Worm (Caenorhabditis elegans): ENCODE results near the gene Y116A8C.38.
A peak's percentile ranks its signal among the peaks of the same experiment; 100 is the strongest.

Gene Y116A8C.38

ce11 chrIV:17131035-17131595 lies at the start of gene Y116A8C.38, which contains the start of gene Y116A8C.37:
Gene Y116A8C.38, plus strand, starts transcription at chrIV:17131545.
Gene Y116A8C.37, minus strand, starts transcription at chrIV:17131135.
- no peak for TF ChIP-seq dao-5 (tag; optimal IDR thresholded peaks at IDR 0.05)
- TF ChIP-seq him-1 (tag; optimal IDR thresholded peaks at IDR 0.05): no peak
- no peak for TF ChIP-seq W03F9.2 (tag; optimal IDR thresholded peaks at IDR 0.05)

ce11 chrIV:17084317-17084716 lies 47.0 kb upstream of the Y116A8C.38 start:
- TF ChIP-seq dao-5 (tag; optimal IDR thresholded peaks at IDR 0.05): no peak
- no peak for TF ChIP-seq him-1 (tag; optimal IDR thresholded peaks at IDR 0.05)
- no peak for TF ChIP-seq W03F9.2 (tag; optimal IDR thresholded peaks at IDR 0.05)

ce11 chrIV:17084839-17085238 lies 46.5 kb upstream of the Y116A8C.38 start:
- TF ChIP-seq him-1 (tag; optimal IDR thresholded peaks at IDR 0.05) (no peak), W03F9.2 (tag; optimal IDR thresholded peaks at IDR 0.05) (no peak), dao-5 (tag; optimal IDR thresholded peaks at IDR 0.05) (no peak)

ce11 chrIV:17087384-17088099 lies 43.8 kb upstream of the Y116A8C.38 start, which contains the start of the genes snx-13 and snr-1:
Gene snx-13, minus strand, starts transcription at chrIV:17087438.
Gene snr-1, plus strand, starts transcription at chrIV:17088049.
- TF ChIP-seq him-1 (tag; optimal IDR thresholded peaks at IDR 0.05): peak; percentile 39
- TF ChIP-seq W03F9.2 (tag; optimal IDR thresholded peaks at IDR 0.05): peak; percentile 89
- TF ChIP-seq dao-5 (tag; optimal IDR thresholded peaks at IDR 0.05): peak; percentile 31

- no peak for TF ChIP-seq W03F9.2 (tag; optimal IDR thresholded peaks at IDR 0.05)
- TF ChIP-seq dao-5 (tag; optimal IDR thresholded peaks at IDR 0.05): no peak
- no peak for TF ChIP-seq him-1 (tag; optimal IDR thresholded peaks at IDR 0.05)
These were observed 42.5 kb upstream of the Y116A8C.38 start, which contains the start of gene Y116A8C.43 for ce11 chrIV:17088849-17089248. Gene Y116A8C.43, plus strand, starts transcription at chrIV:17088851.

ce11 chrIV:17093701-17094100 lies 37.6 kb upstream of the Y116A8C.38 start, which contains the start of gene Y116A8C.29:
Gene Y116A8C.29, plus strand, starts transcription at chrIV:17094028.
- TF ChIP-seq him-1 (tag; optimal IDR thresholded peaks at IDR 0.05) (no peak), dao-5 (tag; optimal IDR thresholded peaks at IDR 0.05) (no peak), W03F9.2 (tag; optimal IDR thresholded peaks at IDR 0.05) (no peak)

- TF ChIP-seq W03F9.2 (tag; optimal IDR thresholded peaks at IDR 0.05): no peak
These were observed 35.2 kb upstream of the Y116A8C.38 start, which contains the start of gene Y116A8C.27 for ce11 chrIV:17096168-17096567. Gene Y116A8C.27, minus strand, starts transcription at chrIV:17096268.

- TF ChIP-seq W03F9.2 (tag; optimal IDR thresholded peaks at IDR 0.05): no peak
- TF ChIP-seq dao-5 (tag; optimal IDR thresholded peaks at IDR 0.05): no peak
- no peak for TF ChIP-seq him-1 (tag; optimal IDR thresholded peaks at IDR 0.05)
These were observed 32.2 kb upstream of the Y116A8C.38 start for ce11 chrIV:17099113-17099512.

ce11 chrIV:17100148-17100547 lies 31.2 kb upstream of the Y116A8C.38 start, which contains the start of gene bca-2:
Gene bca-2, minus strand, starts transcription at chrIV:17100248.
- TF ChIP-seq W03F9.2 (tag; optimal IDR thresholded peaks at IDR 0.05) (no peak), him-1 (tag; optimal IDR thresholded peaks at IDR 0.05) (no peak), dao-5 (tag; optimal IDR thresholded peaks at IDR 0.05) (no peak)

ce11 chrIV:17100628-17101338 lies 30.6 kb upstream of the Y116A8C.38 start:
- TF ChIP-seq W03F9.2 (tag; optimal IDR thresholded peaks at IDR 0.05): no peak
- no peak for TF ChIP-seq dao-5 (tag; optimal IDR thresholded peaks at IDR 0.05)
- TF ChIP-seq him-1 (tag; optimal IDR thresholded peaks at IDR 0.05): no peak

- TF ChIP-seq dao-5 (tag; optimal IDR thresholded peaks at IDR 0.05): no peak
- TF ChIP-seq him-1 (tag; optimal IDR thresholded peaks at IDR 0.05): no peak
- TF ChIP-seq W03F9.2 (tag; optimal IDR thresholded peaks at IDR 0.05): no peak
These were observed 28.2 kb upstream of the Y116A8C.38 start for ce11 chrIV:17103116-17103515.

ce11 chrIV:17103615-17104014 lies 27.7 kb upstream of the Y116A8C.38 start, which contains the start of gene Y116A8C.30:
Gene Y116A8C.30, minus strand, starts transcription at chrIV:17103715.
- no peak for TF ChIP-seq W03F9.2 (tag; optimal IDR thresholded peaks at IDR 0.05)
- TF ChIP-seq him-1 (tag; optimal IDR thresholded peaks at IDR 0.05): no peak
- TF ChIP-seq dao-5 (tag; optimal IDR thresholded peaks at IDR 0.05): no peak

ce11 chrIV:17104157-17104872 lies 27.0 kb upstream of the Y116A8C.38 start:
- TF ChIP-seq him-1 (tag; optimal IDR thresholded peaks at IDR 0.05) (no peak), dao-5 (tag; optimal IDR thresholded peaks at IDR 0.05) (no peak), W03F9.2 (tag; optimal IDR thresholded peaks at IDR 0.05) (no peak)

Measured in whole organism, L4/young adult.